Fruit fly (Drosophila melanogaster): Measurements from ENCODE around the gene CG16710.

CG16710 gene

DNA sequence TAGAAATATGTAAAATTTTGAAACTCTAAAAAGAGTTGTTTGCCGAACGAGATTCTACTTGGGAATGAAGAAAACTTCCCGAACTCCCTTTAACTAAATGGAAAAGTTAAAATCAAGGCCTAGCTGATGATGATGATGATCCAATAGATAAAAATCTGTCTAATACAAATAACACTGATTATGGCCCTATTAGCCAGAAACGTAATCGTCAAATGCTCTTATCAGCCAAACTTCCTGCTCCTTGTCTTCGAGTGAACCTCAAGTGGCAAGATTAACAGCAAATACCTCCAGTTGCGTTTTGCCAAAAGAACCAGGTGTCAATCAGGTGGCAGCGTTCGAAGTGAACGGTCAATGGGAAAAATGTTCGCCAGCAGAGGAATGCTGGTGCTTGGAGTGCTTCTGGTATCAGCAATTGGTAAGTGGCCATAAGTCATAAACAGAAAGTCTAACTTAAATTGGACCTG, 18.0 kb downstream of the CG16710 start, which contains the start of the genes CG31468 and Gba1a:
Gene CG31468, minus strand, starts transcription at position 51 of the 464 bp plus-strand sequence.
Gene Gba1a, plus strand, starts transcription at position 318 of the 464 bp plus-strand sequence.
- TF ChIP-seq achi (GFP tag; optimal IDR thresholded peaks at IDR 0.05): no peak
- peak; percentile 82 for TF ChIP-seq vri (GFP tag; optimal IDR thresholded peaks at IDR 0.05)

- TF ChIP-seq CG7368 (GFP tag; optimal IDR thresholded peaks at IDR 0.05) (no peak), Sox102F (GFP tag; optimal IDR thresholded peaks at IDR 0.05) (no peak), Ets96B (tag; optimal IDR thresholded peaks at IDR 0.05) (no peak), lz (GFP tag; optimal IDR thresholded peaks at IDR 0.05) (no peak)
Measured at dm6 chr3R:23702461-23702860, 20.2 kb downstream of the CG16710 start, which contains the start of gene Qsox4. Gene Qsox4, plus strand, starts transcription at chr3R:23702761.

dm6 chr3R:23704383-23705033, 22.2 kb downstream of the CG16710 start, which contains the start of gene Gba1b:
Gene Gba1b, plus strand, starts transcription at chr3R:23704804.
- peak; percentile 29 for TF ChIP-seq CG31627 (GFP tag; optimal IDR thresholded peaks at IDR 0.05)
- no peak for TF ChIP-seq Eip93F (GFP tag; optimal IDR thresholded peaks at IDR 0.05)
- no peak for TF ChIP-seq CG15336 (GFP tag; IDR thresholded peaks at IDR 0.05)
- peak; percentile 32 for TF ChIP-seq topi (GFP tag; optimal IDR thresholded peaks at IDR 0.05)
- TF ChIP-seq cyc (GFP tag; optimal IDR thresholded peaks at IDR 0.05): peak; percentile 20
- no peak for TF ChIP-seq CG8632 (GFP tag; optimal IDR thresholded peaks at IDR 0.05)
- no peak for TF ChIP-seq ss (GFP tag; optimal IDR thresholded peaks at IDR 0.05)
- TF ChIP-seq Met (GFP tag; optimal IDR thresholded peaks at IDR 0.05): peak; percentile 21
- no peak for TF ChIP-seq CG8119 (GFP tag; IDR thresholded peaks at IDR 0.05)
- peak; percentile 15 for TF ChIP-seq Sox14 (GFP tag; optimal IDR thresholded peaks at IDR 0.05)
- TF ChIP-seq Sox102F (GFP tag; optimal IDR thresholded peaks at IDR 0.05): peak; percentile 40
- TF ChIP-seq svp (GFP tag): peak; percentile 96
- TF ChIP-seq Eip78C (GFP tag): peak; percentile 83
- TF ChIP-seq CG10669 (GFP tag; optimal IDR thresholded peaks at IDR 0.05): no peak
- no peak for TF ChIP-seq Ets96B (tag; optimal IDR thresholded peaks at IDR 0.05)
- no peak for TF ChIP-seq CG1621 (tag; optimal IDR thresholded peaks at IDR 0.05)
- no peak for TF ChIP-seq Hr38 (GFP tag; optimal IDR thresholded peaks at IDR 0.05)
- peak; percentile 16 for TF ChIP-seq Hr39 (GFP tag; optimal IDR thresholded peaks at IDR 0.05)
- no peak for TF ChIP-seq CG7368 (GFP tag; optimal IDR thresholded peaks at IDR 0.05)
- no peak for TF ChIP-seq Lpt (GFP tag; optimal IDR thresholded peaks at IDR 0.05)
- TF ChIP-seq acj6 (GFP tag; optimal IDR thresholded peaks at IDR 0.05): no peak
- TF ChIP-seq Ets21C (GFP tag; optimal IDR thresholded peaks at IDR 0.05): no peak
- TF ChIP-seq lz (GFP tag; optimal IDR thresholded peaks at IDR 0.05): peak; percentile 8
- no peak for TF ChIP-seq Sox15 (GFP tag; optimal IDR thresholded peaks at IDR 0.05)
- no peak for TF ChIP-seq CG6792 (GFP tag; optimal IDR thresholded peaks at IDR 0.05)
- TF ChIP-seq fd59A (GFP tag; optimal IDR thresholded peaks at IDR 0.05): no peak

dm6 chr3R:23709508-23710208, 27.4 kb downstream of the CG16710 start, which contains the start of gene CG10301:
Gene CG10301, plus strand, starts transcription at chr3R:23710158.
- TF ChIP-seq CG6163 (GFP tag; IDR thresholded peaks at IDR 0.05): 0 out of 3 replicates have a peak, but pooled peaks have one; percentile 16
- peak; percentile 54 for TF ChIP-seq svp (GFP tag)
- no peak for TF ChIP-seq acj6 (GFP tag; optimal IDR thresholded peaks at IDR 0.05)

- no peak for TF ChIP-seq ss (GFP tag; optimal IDR thresholded peaks at IDR 0.05)
- peak; percentile 41 for TF ChIP-seq svp (GFP tag)
- no peak for TF ChIP-seq eg (GFP tag; IDR thresholded peaks at IDR 0.05)
Measured at dm6 chr3R:23711195-23711594, 28.9 kb downstream of the CG16710 start, which contains the start of gene CG10300. Gene CG10300, plus strand, starts transcription at chr3R:23711527.
